Fruit fly (Drosophila melanogaster): ENCODE data around the gene ppk31.
A peak's percentile ranks its signal among the peaks of the same experiment; 100 is the strongest.

ppk31 gene

dm6 chr3R:27162824-27163223 lies at the start of gene ppk31:
Gene ppk31, plus strand, starts transcription at chr3R:27163124.
- TF ChIP-seq usp (GFP tag; optimal IDR thresholded peaks at IDR 0.05): no peak
- TF ChIP-seq fru (GFP tag; optimal IDR thresholded peaks at IDR 0.05): no peak
- TF ChIP-seq Jra (GFP tag; optimal IDR thresholded peaks at IDR 0.05): no peak
- no peak for TF ChIP-seq OdsH (GFP tag; optimal IDR thresholded peaks at IDR 0.05)
- TF ChIP-seq h (GFP tag; optimal IDR thresholded peaks at IDR 0.05): no peak
- no peak for TF ChIP-seq GATAd (GFP tag; optimal IDR thresholded peaks at IDR 0.05)
- TF ChIP-seq N (GFP tag; optimal IDR thresholded peaks at IDR 0.05): no peak
- no peak for TF ChIP-seq br (GFP tag; optimal IDR thresholded peaks at IDR 0.05)
- no peak for TF ChIP-seq sage (GFP tag; optimal IDR thresholded peaks at IDR 0.05)
- TF ChIP-seq Hnf4 (GFP tag; optimal IDR thresholded peaks at IDR 0.05): no peak
- TF ChIP-seq psq (GFP tag; optimal IDR thresholded peaks at IDR 0.05): no peak
- no peak for TF ChIP-seq jim (GFP tag; optimal IDR thresholded peaks at IDR 0.05)
- TF ChIP-seq foxo (GFP tag; optimal IDR thresholded peaks at IDR 0.05): no peak
- no peak for TF ChIP-seq CG32264 (GFP tag; optimal IDR thresholded peaks at IDR 0.05)
- no peak for TF ChIP-seq Abd-B (GFP tag; optimal IDR thresholded peaks at IDR 0.05)
- no peak for TF ChIP-seq Sp1 (GFP tag; optimal IDR thresholded peaks at IDR 0.05)
- no peak for TF ChIP-seq Myc (optimal IDR thresholded peaks at IDR 0.05)
- no peak for TF ChIP-seq rgr (GFP tag; optimal IDR thresholded peaks at IDR 0.05)
- TF ChIP-seq Mio (GFP tag; optimal IDR thresholded peaks at IDR 0.05): no peak
- no peak for TF ChIP-seq pan (optimal IDR thresholded peaks at IDR 0.05)

- TF ChIP-seq sage (GFP tag; optimal IDR thresholded peaks at IDR 0.05) (no peak), Hr78 (GFP tag; optimal IDR thresholded peaks at IDR 0.05) (no peak), woc (GFP tag; optimal IDR thresholded peaks at IDR 0.05) (no peak), CG32264 (GFP tag; optimal IDR thresholded peaks at IDR 0.05) (no peak), CrebA (GFP tag; optimal IDR thresholded peaks at IDR 0.05; ENCODE audit: borderline replicate concordance) (no peak), h (GFP tag; optimal IDR thresholded peaks at IDR 0.05) (no peak)
These were observed 46.3 kb upstream of the ppk31 start, which contains the start of the genes CG6066 and CG5880 for dm6 chr3R:27116465-27117092. Gene CG6066, minus strand, starts transcription at chr3R:27116707. Gene CG5880, plus strand, starts transcription at chr3R:27116745.

dm6 chr3R:27118346-27118745 lies 44.6 kb upstream of the ppk31 start, which contains the start of gene CG5882:
Gene CG5882, plus strand, starts transcription at chr3R:27118646.
- no peak for TF ChIP-seq br (GFP tag; optimal IDR thresholded peaks at IDR 0.05)

- no peak for TF ChIP-seq N (GFP tag; optimal IDR thresholded peaks at IDR 0.05)
- no peak for TF ChIP-seq Hr78 (GFP tag; optimal IDR thresholded peaks at IDR 0.05)
- TF ChIP-seq Sp1 (GFP tag; optimal IDR thresholded peaks at IDR 0.05): no peak
- no peak for TF ChIP-seq CrebA (GFP tag; optimal IDR thresholded peaks at IDR 0.05; ENCODE audit: borderline replicate concordance)
- TF ChIP-seq ey (GFP tag; optimal IDR thresholded peaks at IDR 0.05): no peak
- no peak for TF ChIP-seq dl (GFP tag; optimal IDR thresholded peaks at IDR 0.05; ENCODE audit: insufficient read depth in 1 of 2, partially characterized antibody in 2 of 2)
- TF ChIP-seq lola (GFP tag; optimal IDR thresholded peaks at IDR 0.05): no peak
- TF ChIP-seq Dif (GFP tag; optimal IDR thresholded peaks at IDR 0.05; ENCODE audit: partially characterized antibody): no peak
- TF ChIP-seq Jra (GFP tag; optimal IDR thresholded peaks at IDR 0.05): no peak
- no peak for TF ChIP-seq OdsH (GFP tag; optimal IDR thresholded peaks at IDR 0.05)
- TF ChIP-seq CG32264 (GFP tag; optimal IDR thresholded peaks at IDR 0.05): no peak
- TF ChIP-seq Hr83 (GFP tag; optimal IDR thresholded peaks at IDR 0.05; ENCODE audit: poor library complexity, severe bottlenecking): no peak
- TF ChIP-seq HLH106 (tag; optimal IDR thresholded peaks at IDR 0.05): no peak
- no peak for TF ChIP-seq Mio (GFP tag; optimal IDR thresholded peaks at IDR 0.05)
- TF ChIP-seq Myc (optimal IDR thresholded peaks at IDR 0.05): no peak
- no peak for TF ChIP-seq pan (optimal IDR thresholded peaks at IDR 0.05)
- TF ChIP-seq woc (GFP tag; optimal IDR thresholded peaks at IDR 0.05): no peak
- TF ChIP-seq h (GFP tag; optimal IDR thresholded peaks at IDR 0.05): no peak
- TF ChIP-seq Hnf4 (GFP tag; optimal IDR thresholded peaks at IDR 0.05): no peak
These were observed 38.3 kb upstream of the ppk31 start, which contains the start of gene CG6059 for dm6 chr3R:27124588-27124987. Gene CG6059, minus strand, starts transcription at chr3R:27124688.

- no peak for TF ChIP-seq Myc (optimal IDR thresholded peaks at IDR 0.05)
- no peak for TF ChIP-seq jim (GFP tag; optimal IDR thresholded peaks at IDR 0.05)
- TF ChIP-seq Rel (GFP tag; optimal IDR thresholded peaks at IDR 0.05): no peak
- peak; percentile 25 for TF ChIP-seq Rel (tag; optimal IDR thresholded peaks at IDR 0.05)
- TF ChIP-seq h (GFP tag; optimal IDR thresholded peaks at IDR 0.05): peak; percentile 17
- TF ChIP-seq Hr83 (GFP tag; optimal IDR thresholded peaks at IDR 0.05; ENCODE audit: poor library complexity, severe bottlenecking): no peak
These were observed 34.2 kb upstream of the ppk31 start for dm6 chr3R:27128723-27129122.

All from whole organism, wandering third instar larva.